Worm (Caenorhabditis elegans) whole organism, L4/young adult: ENCODE measurements around the gene ccd-5.
A peak's percentile ranks its signal among the peaks of the same experiment; 100 is the strongest.

Source experiments
- W03F9.2 ChIP-seq: fragments of 150-350 bp; optimal IDR thresholded peaks from 2 replicates; lab custom pipeline; 2014; ENCODE audit warnings: missing biosample characterization, missing genetic modification characterization
- dao-5 ChIP-seq: sonication (generic microtip); optimal IDR thresholded peaks from 2 replicates; lab custom pipeline; 2016; ENCODE audit warnings: missing genotype, missing genetic modification characterization, moderate library complexity, missing compliant biosample characterization
- him-1 ChIP-seq: sonication (generic microtip); optimal IDR thresholded peaks from 2 replicates; lab custom pipeline; 2016; ENCODE audit warnings: missing genotype, missing genetic modification reagents, missing genetic modification characterization, missing compliant biosample characterization

ccd-5 gene

ce11 chrX:2572646-2573149, at the start of gene ccd-5, which contains the start of gene F52H2.1:
Gene ccd-5, minus strand, starts transcription at chrX:2572653.
Gene F52H2.1, plus strand, starts transcription at chrX:2573099.
- TF ChIP-seq W03F9.2 (tag; lab: Kevin White, UChicago) = no peak
- no peak for TF ChIP-seq him-1 (tag; lab: Kevin White, UChicago)
- no peak for TF ChIP-seq dao-5

DNA sequence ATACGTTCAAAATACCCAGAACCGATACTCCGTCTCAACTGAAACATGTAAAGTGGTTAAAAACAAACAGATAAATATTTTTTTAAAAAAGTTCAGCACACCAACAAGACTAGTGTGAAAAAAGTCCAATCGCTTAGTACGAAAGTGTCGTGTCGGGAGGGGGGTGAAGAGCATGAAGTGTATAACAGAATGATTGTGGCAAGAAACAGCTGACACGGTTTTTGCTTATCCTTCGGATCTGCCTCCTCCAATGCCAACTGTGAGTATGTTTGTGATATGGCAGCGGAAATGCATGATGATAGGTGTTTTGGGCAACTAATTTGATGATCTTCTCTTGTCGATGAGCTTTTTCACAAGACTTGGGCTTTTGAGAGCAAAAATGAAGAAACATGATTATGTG, 47.8 kb upstream of the ccd-5 start:
- TF ChIP-seq W03F9.2 (tag; lab: Kevin White, UChicago) (no peak), him-1 (tag; lab: Kevin White, UChicago) (no peak), dao-5 (no peak)

ce11 chrX:2615626-2616025, 43.2 kb upstream of the ccd-5 start, which contains the start of gene T03G6.3:
Gene T03G6.3, minus strand, starts transcription at chrX:2615726.
- no peak for TF ChIP-seq W03F9.2 (tag; lab: Kevin White, UChicago)
- TF ChIP-seq dao-5 = no peak
- TF ChIP-seq him-1 (tag; lab: Kevin White, UChicago) = no peak

- TF ChIP-seq him-1 (tag; lab: Kevin White, UChicago) = no peak
- TF ChIP-seq W03F9.2 (tag; lab: Kevin White, UChicago) = no peak
- no peak for TF ChIP-seq dao-5
Observed at ce11 chrX:2614158-2614557, 41.7 kb upstream of the ccd-5 start.

ce11 chrX:2613077-2613476, 40.6 kb upstream of the ccd-5 start:
- TF ChIP-seq him-1 (tag; lab: Kevin White, UChicago) (peak; percentile 56), W03F9.2 (tag; lab: Kevin White, UChicago) (peak; percentile 45), dao-5 (peak; percentile 84)

ce11 chrX:2607522-2608278, 35.2 kb upstream of the ccd-5 start, which contains the start of gene T03G6.1:
Gene T03G6.1, plus strand, starts transcription at chrX:2608228.
- TF ChIP-seq him-1 (tag; lab: Kevin White, UChicago) (no peak), dao-5 (no peak), W03F9.2 (tag; lab: Kevin White, UChicago) (no peak)

- peak; percentile 62 for TF ChIP-seq him-1 (tag; lab: Kevin White, UChicago)
- no peak for TF ChIP-seq dao-5
Observed at ce11 chrX:2604358-2605016, 32.0 kb upstream of the ccd-5 start.

- TF ChIP-seq dao-5 = no peak
- TF ChIP-seq W03F9.2 (tag; lab: Kevin White, UChicago) = no peak
- TF ChIP-seq him-1 (tag; lab: Kevin White, UChicago) = no peak
Observed at ce11 chrX:2601025-2601705, 28.7 kb upstream of the ccd-5 start.

ce11 chrX:2598833-2599279, 26.4 kb upstream of the ccd-5 start:
- TF ChIP-seq him-1 (tag; lab: Kevin White, UChicago) (peak; percentile 79), W03F9.2 (tag; lab: Kevin White, UChicago) (no peak)

DNA sequence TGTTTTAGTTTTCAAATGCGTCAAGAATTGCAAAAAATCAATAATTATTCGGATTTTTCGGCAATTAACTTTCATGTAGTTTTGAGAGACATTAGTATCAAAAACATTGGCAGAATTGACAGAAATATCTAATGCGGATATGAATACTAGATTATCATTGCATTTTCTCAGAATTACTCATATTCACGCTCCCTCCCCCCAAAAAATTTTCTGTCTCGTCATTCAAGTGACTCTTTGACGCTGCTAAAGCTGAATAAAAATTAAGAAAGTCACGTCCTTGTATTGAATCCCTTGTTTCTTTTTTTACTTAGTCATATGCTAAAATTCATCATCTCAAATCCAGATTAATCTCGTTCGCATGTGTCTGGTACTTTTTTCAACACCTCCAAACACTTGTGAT, 24.2 kb upstream of the ccd-5 start:
- TF ChIP-seq dao-5 = no peak
- TF ChIP-seq W03F9.2 (tag; lab: Kevin White, UChicago) = no peak
- TF ChIP-seq him-1 (tag; lab: Kevin White, UChicago) = no peak

- TF ChIP-seq W03F9.2 (tag; lab: Kevin White, UChicago) = no peak
- TF ChIP-seq him-1 (tag; lab: Kevin White, UChicago) = no peak
- no peak for TF ChIP-seq dao-5
Observed at ce11 chrX:2595757-2596059, 23.3 kb upstream of the ccd-5 start.

DNA sequence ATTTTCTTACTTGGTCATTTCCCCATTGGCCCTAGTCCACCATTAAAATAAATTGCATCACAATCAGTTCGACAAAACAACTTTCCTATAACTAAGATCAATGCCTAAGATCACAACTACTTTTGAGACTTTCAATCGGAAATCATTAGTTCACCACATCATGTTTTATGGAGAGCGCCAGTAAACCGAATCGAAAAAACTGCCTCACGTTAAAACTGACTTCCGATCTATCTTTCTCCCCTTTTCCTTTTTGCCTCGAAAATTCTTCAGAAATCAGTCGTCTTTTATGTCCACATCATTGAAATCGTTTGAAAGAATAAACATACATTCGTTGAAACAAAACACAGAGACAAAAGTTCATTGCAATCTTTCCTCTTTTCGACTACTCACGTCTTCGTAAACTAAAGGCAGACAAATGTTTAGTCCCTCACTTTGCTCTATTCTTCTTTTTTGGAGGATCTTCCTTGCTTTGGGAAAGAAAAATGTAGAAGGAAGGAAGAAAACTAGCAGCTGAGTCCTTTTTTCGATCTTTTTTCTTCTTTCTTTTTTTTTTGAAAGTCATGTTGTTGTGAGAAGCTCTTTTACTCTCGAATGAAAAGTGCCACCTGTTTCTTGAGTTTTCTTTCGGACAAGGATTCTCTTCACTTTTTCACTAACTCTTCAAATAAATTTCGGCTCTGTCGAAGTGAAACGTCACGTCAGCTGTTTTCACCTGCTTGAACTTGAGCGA, 22.7 kb upstream of the ccd-5 start:
- no peak for TF ChIP-seq W03F9.2 (tag; lab: Kevin White, UChicago)
- peak; percentile 36 for TF ChIP-seq him-1 (tag; lab: Kevin White, UChicago)

DNA sequence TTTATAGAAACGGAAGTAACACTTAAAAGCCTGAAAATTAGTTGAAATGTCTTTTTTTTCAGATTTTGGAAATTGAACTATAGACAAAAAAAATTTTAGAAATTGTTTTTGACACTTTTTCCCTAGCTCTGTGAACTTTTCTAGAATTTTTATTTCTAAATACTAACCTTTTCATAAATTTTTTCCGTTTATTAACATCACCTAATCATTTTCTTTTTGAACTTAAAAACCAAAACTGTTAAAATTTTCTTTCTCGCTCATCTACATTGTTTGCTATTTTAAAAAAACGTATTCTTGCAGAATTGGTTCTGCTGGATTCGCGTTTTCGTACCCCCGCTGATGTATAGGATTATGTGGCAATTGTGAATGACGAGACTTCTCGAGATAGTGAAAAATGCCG, 21.2 kb upstream of the ccd-5 start, which contains the start of the genes nhr-40 and T03G6.7:
nhr-40 (plus strand) TSS at position 301 of the 400 bp plus-strand sequence.
T03G6.7 (plus strand) TSS at position 337 of the 400 bp plus-strand sequence.
- TF ChIP-seq dao-5 = no peak
- TF ChIP-seq him-1 (tag; lab: Kevin White, UChicago) = no peak
- TF ChIP-seq W03F9.2 (tag; lab: Kevin White, UChicago) = no peak
